Fruit fly (Drosophila melanogaster): Measurements from ENCODE around the gene CG12693.
A peak's percentile ranks its signal among the peaks of the same experiment; 100 is the strongest.

The CG12693 gene

DNA sequence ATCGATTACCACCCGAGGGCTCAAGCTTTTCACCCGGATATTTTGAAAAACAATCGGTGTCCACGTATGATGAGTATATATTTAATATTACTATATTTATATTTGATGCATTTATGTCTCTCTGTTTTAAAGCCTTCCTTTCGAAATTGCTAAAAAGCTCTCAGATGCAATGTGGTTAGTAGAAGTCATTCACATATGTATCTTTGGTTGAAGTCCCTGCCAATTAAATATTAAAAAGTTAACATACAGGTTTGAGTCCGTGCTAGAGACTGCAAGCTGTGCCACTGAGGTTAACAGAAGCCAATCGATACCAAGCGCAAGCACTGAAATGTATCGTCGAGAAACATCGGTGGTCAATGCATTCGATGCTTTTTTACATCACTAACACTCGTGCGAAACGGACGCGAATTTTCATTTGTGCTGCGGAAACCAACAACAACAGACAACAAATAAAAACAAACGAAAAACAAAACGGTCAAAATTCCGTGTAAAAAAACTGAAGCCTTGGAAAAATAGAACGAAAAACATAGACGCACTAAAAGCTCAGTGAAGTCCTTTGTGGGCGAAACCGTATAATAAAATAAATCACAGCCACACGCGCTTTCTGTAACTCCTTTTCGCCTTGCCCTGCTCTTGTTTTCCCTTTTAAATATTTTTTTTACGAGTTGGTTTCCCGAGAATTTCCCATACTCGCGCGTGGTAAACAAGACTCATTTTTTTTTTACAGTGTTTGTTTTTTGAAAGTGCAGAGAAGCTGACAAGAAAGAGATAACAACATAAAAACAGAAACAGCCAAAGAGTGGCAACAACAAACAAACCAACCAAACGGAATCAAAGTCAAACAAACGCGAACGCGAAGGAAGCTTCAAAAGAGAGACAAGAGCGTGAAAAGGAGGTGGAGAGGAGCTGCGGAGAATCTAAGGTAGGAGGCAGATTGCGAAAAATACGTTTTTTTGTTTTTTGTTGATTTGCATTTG, 6.7 kb downstream of the CG12693 start, which contains the start of gene norpA (continued):
- TF ChIP-seq Eip74EF (GFP tag; optimal IDR thresholded peaks at IDR 0.05) (no peak), ac (GFP tag; optimal IDR thresholded peaks at IDR 0.05) (no peak), C15 (GFP tag; IDR thresholded peaks at IDR 0.05) (no peak), CG2875 (GFP tag; optimal IDR thresholded peaks at IDR 0.05) (no peak), NC2α (GFP tag; optimal IDR thresholded peaks at IDR 0.05) (no peak), HHEX (GFP tag; optimal IDR thresholded peaks at IDR 0.05) (peak; percentile 41), CG8765 (GFP tag; IDR thresholded peaks at IDR 0.05) (no peak), zfh1 (GFP tag; IDR thresholded peaks at IDR 0.05) (no peak), Lpt (GFP tag; optimal IDR thresholded peaks at IDR 0.05) (no peak), TFAM (GFP tag; optimal IDR thresholded peaks at IDR 0.05) (no peak), mirr (GFP tag; optimal IDR thresholded peaks at IDR 0.05) (no peak), CG2678 (tag; optimal IDR thresholded peaks at IDR 0.05) (peak; percentile 59), CG7556 (GFP tag; optimal IDR thresholded peaks at IDR 0.05) (peak; percentile 35), CG12155 (GFP tag; optimal IDR thresholded peaks at IDR 0.05) (no peak), abd-A (tag; optimal IDR thresholded peaks at IDR 0.05) (no peak), p53 (GFP tag; optimal IDR thresholded peaks at IDR 0.05) (no peak), CG15514 (GFP tag; optimal IDR thresholded peaks at IDR 0.05) (peak; percentile 55), CG7357 (GFP tag; IDR thresholded peaks at IDR 0.05) (no peak), emc (GFP tag; optimal IDR thresholded peaks at IDR 0.05) (no peak), Sin3A (optimal IDR thresholded peaks at IDR 0.05) (peak; percentile 46), Hsf (GFP tag; optimal IDR thresholded peaks at IDR 0.05) (peak; percentile 38), Drgx (GFP tag; IDR thresholded peaks at IDR 0.05) (peak; percentile 61), tna (GFP tag; IDR thresholded peaks at IDR 0.05; ENCODE audit: partially characterized antibody) (peak; percentile 88), CG14710 (tag; optimal IDR thresholded peaks at IDR 0.05) (peak; percentile 45), CG12391 (tag; optimal IDR thresholded peaks at IDR 0.05) (no peak), Fer3 (tag; optimal IDR thresholded peaks at IDR 0.05) (peak; percentile 12), Fer1 (GFP tag; optimal IDR thresholded peaks at IDR 0.05) (peak; percentile 23), Adf1 (GFP tag; IDR thresholded peaks at IDR 0.05) (peak; percentile 22; the same call in 1 of the 2 replicates), crc (GFP tag; optimal IDR thresholded peaks at IDR 0.05) (peak; percentile 5), HLH3B (GFP tag; IDR thresholded peaks at IDR 0.05) (0 out of 2 replicates have a peak, but pooled peaks have one; percentile 31), D (optimal IDR thresholded peaks at IDR 0.05) (no peak), D (GFP tag; optimal IDR thresholded peaks at IDR 0.05) (no peak), CG13123 (GFP tag; optimal IDR thresholded peaks at IDR 0.05) (no peak), CG3407 (GFP tag; optimal IDR thresholded peaks at IDR 0.05) (no peak), Dp (GFP tag; optimal IDR thresholded peaks at IDR 0.05) (peak; percentile 62), pros (GFP tag; optimal IDR thresholded peaks at IDR 0.05) (no peak), zfh2 (GFP tag; optimal IDR thresholded peaks at IDR 0.05) (no peak), CG1024 (GFP tag; IDR thresholded peaks at IDR 0.05) (no peak), CG12299 (tag; optimal IDR thresholded peaks at IDR 0.05) (no peak), gce (GFP tag; IDR thresholded peaks at IDR 0.05) (no peak), CG32772 (GFP tag; IDR thresholded peaks at IDR 0.05) (no peak), chn (GFP tag; optimal IDR thresholded peaks at IDR 0.05) (no peak), sima (GFP tag; optimal IDR thresholded peaks at IDR 0.05) (no peak), CG12744 (GFP tag; optimal IDR thresholded peaks at IDR 0.05) (no peak), HLHmδ (GFP tag; optimal IDR thresholded peaks at IDR 0.05) (no peak), CG6765 (GFP tag; optimal IDR thresholded peaks at IDR 0.05) (no peak), zen2 (GFP tag; IDR thresholded peaks at IDR 0.05; ENCODE audit: partially characterized antibody) (peak; percentile 88), CG16813 (GFP tag; IDR thresholded peaks at IDR 0.05; ENCODE audit: partially characterized antibody) (peak; percentile 87), CG32767 (GFP tag; IDR thresholded peaks at IDR 0.05) (no peak; the same call in 1 of the 2 replicates)
